Worm (Caenorhabditis elegans): ENCODE results near the gene wdr-54.

DNA sequence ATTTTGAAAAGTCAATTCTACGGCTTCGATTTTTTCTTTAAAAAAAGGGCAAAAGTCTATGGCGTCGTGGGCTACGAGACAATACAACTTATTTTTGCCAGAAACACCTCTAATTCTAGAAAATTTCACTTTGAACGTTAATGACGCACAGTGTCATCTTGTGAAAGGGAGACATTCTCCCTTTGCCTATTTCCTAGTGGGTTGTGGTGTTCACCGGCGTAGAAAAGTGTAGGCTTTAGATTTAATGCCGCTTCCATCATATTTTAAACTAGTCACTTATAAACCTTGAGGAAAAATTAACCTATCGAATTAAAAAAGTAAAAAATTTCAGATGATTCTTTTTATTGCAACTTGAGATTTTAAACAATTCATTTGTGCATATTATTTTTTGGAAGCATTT, 43.3 kb upstream of the wdr-54 start:
- TF ChIP-seq blmp-1 (tag; optimal IDR thresholded peaks at IDR 0.05), result no peak
- TF ChIP-seq mep-1 (tag; optimal IDR thresholded peaks at IDR 0.05), result no peak
- TF ChIP-seq drap-1 (GFP tag; optimal IDR thresholded peaks at IDR 0.05), result no peak
- no peak for TF ChIP-seq ceh-43 (GFP tag; optimal IDR thresholded peaks at IDR 0.05)
- TF ChIP-seq sptf-1 (tag; optimal IDR thresholded peaks at IDR 0.05), result no peak
- TF ChIP-seq lin-32 (GFP tag; optimal IDR thresholded peaks at IDR 0.05), result no peak
- no peak for TF ChIP-seq unc-62 (GFP tag; optimal IDR thresholded peaks at IDR 0.05)
- no peak for TF ChIP-seq lsy-2 (tag; optimal IDR thresholded peaks at IDR 0.05)
- no peak for TF ChIP-seq pha-4 (tag; optimal IDR thresholded peaks at IDR 0.05)
- TF ChIP-seq nhr-237 (tag; optimal IDR thresholded peaks at IDR 0.05), result no peak
- no peak for TF ChIP-seq nhr-28 (tag; optimal IDR thresholded peaks at IDR 0.05)
- TF ChIP-seq bed-3 (GFP tag; optimal IDR thresholded peaks at IDR 0.05), result no peak

All from whole organism, mixed stage, embryonic.